Fruit fly (Drosophila melanogaster) whole organism: ENCODE measurements around the gene CG14971.

Source experiments
- CG8478 ChIP-seq: fragments of >200 bp; optimal IDR thresholded peaks from 2 replicates; lab custom pipeline; 2018; ENCODE audit warnings: inconsistent platforms
- Dll ChIP-seq: fragments of >200 bp; optimal IDR thresholded peaks from 2 replicates; lab custom pipeline; 2017
- EcR ChIP-seq, 2 experiments: fragments of >200 bp; optimal IDR thresholded peaks; 2 replicates each; lab custom pipeline; 2017; ENCODE audit warnings: missing biosample characterization in 2 of 2, missing genetic modification characterization in 2 of 2, missing genetic modification reagents in 2 of 2
- psq ChIP-seq: fragments of >200 bp; optimal IDR thresholded peaks from 2 replicates; lab custom pipeline; 2017

- no peak for TF ChIP-seq EcR (GFP tag; optimal IDR thresholded peaks at IDR 0.05; lab: Kevin White, UChicago)
- TF ChIP-seq CG8478 = no peak
- TF ChIP-seq psq = no peak
- TF ChIP-seq Dll (lab: Kevin White, UChicago) = no peak
Observed at dm6 chr3L:3438473-3438872, 32.6 kb downstream of the CG14971 start.
